Fruit fly (Drosophila melanogaster) whole organism, wandering third instar larva: ENCODE data around the gene CG6006.

Experiments used
- Abd-B ChIP-seq: fragments of >200 bp; optimal IDR thresholded peaks from 2 replicates; lab custom pipeline; 2017; ENCODE audit warnings: missing biosample characterization, missing genetic modification characterization
- CG32264 ChIP-seq: fragments of 200-800 bp; sonication (Bioruptor generic); optimal IDR thresholded peaks from 2 replicates; lab custom pipeline; 2016; ENCODE audit warnings: missing biosample characterization, missing genetic modification characterization
- CG9705 ChIP-seq: fragments of 200-800 bp; sonication (Bioruptor generic); optimal IDR thresholded peaks from 2 replicates; lab custom pipeline; 2018; ENCODE audit warnings: missing biosample characterization, mild to moderate bottlenecking, missing genetic modification characterization
- CrebA ChIP-seq: fragments of 200-800 bp; sonication (Bioruptor generic); optimal IDR thresholded peaks from 2 replicates; lab custom pipeline; 2016; ENCODE audit warnings: missing biosample characterization, mild to moderate bottlenecking, missing genetic modification characterization, borderline replicate concordance
- Dfd ChIP-seq: fragments of >200 bp; optimal IDR thresholded peaks from 2 replicates; lab custom pipeline; 2017; ENCODE audit warnings: missing biosample characterization, missing genetic modification characterization
- Dif ChIP-seq: fragments of 200-275, 200-300 bp; sonication (Bioruptor generic); optimal IDR thresholded peaks from 2 replicates; lab custom pipeline; 2018; ENCODE audit warnings: missing biosample characterization, missing genetic modification characterization; ENCODE audit not compliant: partially characterized antibody
- GATAd ChIP-seq: sonication (Bioruptor generic); optimal IDR thresholded peaks from 2 replicates; lab custom pipeline; 2016; ENCODE audit warnings: missing biosample characterization, missing genetic modification characterization
- HLH106 ChIP-seq: fragments of 200-800 bp; optimal IDR thresholded peaks from 3 replicates; lab custom pipeline; 2019; ENCODE audit warnings: missing biosample characterization, mild to moderate bottlenecking, missing genetic modification characterization, moderate library complexity
- Hnf4 ChIP-seq: fragments of 200-800 bp; sonication (Bioruptor generic); optimal IDR thresholded peaks from 2 replicates; lab custom pipeline; 2016; ENCODE audit warnings: missing biosample characterization, mild to moderate bottlenecking, missing genetic modification characterization
- Hr78 ChIP-seq: fragments of >200 bp; optimal IDR thresholded peaks from 2 replicates; lab custom pipeline; 2017; ENCODE audit warnings: missing biosample characterization, missing genetic modification characterization
- Hr83 ChIP-seq: fragments of 200-300 bp; sonication (Bioruptor generic); optimal IDR thresholded peaks from 2 replicates; lab custom pipeline; 2016; ENCODE audit warnings: missing biosample characterization, mild to moderate bottlenecking, missing genetic modification characterization, moderate library complexity; ENCODE audit not compliant: poor library complexity, severe bottlenecking
- Jra ChIP-seq: sonication (Bioruptor generic); optimal IDR thresholded peaks from 2 replicates; lab custom pipeline; 2016; ENCODE audit warnings: missing biosample characterization, missing genetic modification characterization
- Mio ChIP-seq: sonication (Bioruptor generic); optimal IDR thresholded peaks from 2 replicates; lab custom pipeline; 2016; ENCODE audit warnings: missing biosample characterization, missing genetic modification characterization
- Myc ChIP-seq: fragments of >200 bp; optimal IDR thresholded peaks from 2 replicates; lab custom pipeline; 2017
- N ChIP-seq: fragments of >200 bp; optimal IDR thresholded peaks from 2 replicates; lab custom pipeline; 2018; ENCODE audit warnings: missing biosample characterization, missing external identifiers, missing genetic modification characterization
- OdsH ChIP-seq: fragments of 200-800 bp; sonication (Bioruptor generic); optimal IDR thresholded peaks from 2 replicates; lab custom pipeline; 2016; ENCODE audit warnings: missing biosample characterization, mild to moderate bottlenecking, missing genetic modification characterization
- Rel ChIP-seq, 2 experiments: fragments of 200-800 bp; sonication (Bioruptor generic) in 1 of 2; optimal IDR thresholded peaks; 2 replicates in 1 of 2; 3 replicates in 1 of 2; lab custom pipeline; 2016 to 2019; ENCODE audit warnings: mild to moderate bottlenecking in 2 of 2, missing biosample characterization in 2 of 2, missing genetic modification characterization in 2 of 2, moderate library complexity in 1 of 2
- Sp1 ChIP-seq: fragments of 200-800 bp; sonication (Bioruptor generic); optimal IDR thresholded peaks from 3 replicates; lab custom pipeline; 2019; ENCODE audit warnings: missing biosample characterization, mild to moderate bottlenecking, missing genetic modification characterization, moderate library complexity
- Vsx2 ChIP-seq: fragments of 200-300, 225-300 bp; sonication (Bioruptor generic); optimal IDR thresholded peaks from 2 replicates; lab custom pipeline; 2018; ENCODE audit warnings: missing biosample characterization, missing genetic modification characterization; ENCODE audit not compliant: partially characterized antibody
- br ChIP-seq: fragments of 200-800 bp; sonication (Bioruptor generic); optimal IDR thresholded peaks from 2 replicates; lab custom pipeline; 2016; ENCODE audit warnings: missing biosample characterization, missing genetic modification characterization
- brk ChIP-seq: fragments of 200-800 bp; sonication (Bioruptor generic); optimal IDR thresholded peaks from 2 replicates; lab custom pipeline; 2016; ENCODE audit warnings: missing biosample characterization, mild to moderate bottlenecking, missing genetic modification characterization
- dl ChIP-seq, 2 experiments: fragments of 175-275, 200-275 bp in 1 of 2; fragments of 200-275 bp in 1 of 2; sonication (Bioruptor generic); optimal IDR thresholded peaks; lab custom pipeline; 2018; ENCODE audit warnings: mild to moderate bottlenecking in 2 of 2, missing biosample characterization in 2 of 2, missing genetic modification characterization in 2 of 2, moderate library complexity in 2 of 2; ENCODE audit not compliant: partially characterized antibody in 2 of 2, insufficient read depth in 1 of 2
- dmrt93B ChIP-seq: fragments of 200-800 bp; sonication (Bioruptor generic); optimal IDR thresholded peaks from 2 replicates; lab custom pipeline; 2018; ENCODE audit warnings: missing biosample characterization, mild to moderate bottlenecking, missing genetic modification characterization
- dsf ChIP-seq: sonication (Bioruptor generic); optimal IDR thresholded peaks from 2 replicates; lab custom pipeline; 2016; ENCODE audit warnings: missing biosample characterization, missing genetic modification characterization, borderline replicate concordance
- ey ChIP-seq: fragments of 200-800 bp; sonication (Bioruptor generic); optimal IDR thresholded peaks from 2 replicates; lab custom pipeline; 2016; ENCODE audit warnings: missing biosample characterization, missing genetic modification characterization
- foxo ChIP-seq, 2 experiments: fragments of 200-800 bp; sonication (Bioruptor generic); optimal IDR thresholded peaks; 2 replicates in 1 of 2; 3 replicates in 1 of 2; lab custom pipeline; 2016 to 2017; ENCODE audit warnings: missing biosample characterization in 2 of 2, missing genetic modification characterization in 2 of 2
- fru ChIP-seq: fragments of 200-800 bp; sonication (Bioruptor generic); optimal IDR thresholded peaks from 3 replicates; lab custom pipeline; 2016; ENCODE audit warnings: missing biosample characterization, mild to moderate bottlenecking, missing genetic modification characterization
- h ChIP-seq: fragments of 200-800 bp; sonication (Bioruptor generic); optimal IDR thresholded peaks from 3 replicates; lab custom pipeline; 2016; ENCODE audit warnings: missing biosample characterization, mild to moderate bottlenecking, missing genetic modification characterization
- jim ChIP-seq: fragments of 175-275, 200-325 bp; sonication (Bioruptor generic); optimal IDR thresholded peaks from 2 replicates; lab custom pipeline; 2016; ENCODE audit warnings: missing biosample characterization, mild to moderate bottlenecking, missing genetic modification characterization
- lola ChIP-seq: fragments of >200 bp; optimal IDR thresholded peaks from 2 replicates; lab custom pipeline; 2017; ENCODE audit warnings: missing biosample characterization, missing genetic modification characterization
- pan ChIP-seq: fragments of >200 bp; optimal IDR thresholded peaks from 2 replicates; lab custom pipeline; 2017
- psq ChIP-seq: fragments of 200-800 bp; sonication (Bioruptor generic); optimal IDR thresholded peaks from 3 replicates; lab custom pipeline; 2017; ENCODE audit warnings: missing biosample characterization, mild to moderate bottlenecking, missing genetic modification characterization, moderate library complexity
- rgr ChIP-seq: fragments of 200-800 bp; sonication (Bioruptor generic); optimal IDR thresholded peaks from 3 replicates; lab custom pipeline; 2016; ENCODE audit warnings: missing biosample characterization, mild to moderate bottlenecking, missing genetic modification characterization
- sage ChIP-seq: fragments of 200-800 bp; sonication (Bioruptor generic); optimal IDR thresholded peaks from 2 replicates; lab custom pipeline; 2016; ENCODE audit warnings: missing biosample characterization, mild to moderate bottlenecking, missing genetic modification characterization
- sv ChIP-seq: fragments of 200-800 bp; sonication (Bioruptor generic); optimal IDR thresholded peaks from 3 replicates; lab custom pipeline; 2016; ENCODE audit warnings: missing biosample characterization, missing genetic modification characterization
- tai ChIP-seq: sonication (Bioruptor generic); optimal IDR thresholded peaks from 2 replicates; lab custom pipeline; 2016; ENCODE audit warnings: missing biosample characterization, missing genetic modification characterization
- usp ChIP-seq: fragments of >200 bp; optimal IDR thresholded peaks from 2 replicates; lab custom pipeline; 2017; ENCODE audit warnings: missing biosample characterization, missing genetic modification characterization
- woc ChIP-seq: sonication (Bioruptor generic); optimal IDR thresholded peaks from 2 replicates; lab custom pipeline; 2016; ENCODE audit warnings: missing biosample characterization, mild to moderate bottlenecking, missing genetic modification characterization

Gene CG6006

dm6 chr3R:16210808-16211578 is 56.2 kb downstream of the CG6006 start:
- TF ChIP-seq ey (GFP tag; lab: Kevin White, UChicago) (peak; percentile 2), brk (GFP tag; lab: Kevin White, UChicago) (no peak), Jra (GFP tag; lab: Kevin White, UChicago) (no peak), dsf (GFP tag; lab: Kevin White, UChicago) (no peak), jim (no peak), sv (GFP tag; lab: Kevin White, UChicago) (no peak), Vsx2 (no peak), OdsH (GFP tag; lab: Kevin White, UChicago) (no peak), woc (peak; percentile 8), HLH106 (tag; lab: Kevin White, UChicago) (no peak), usp (GFP tag; lab: Kevin White, UChicago) (no peak), GATAd (GFP tag; lab: Kevin White, UChicago) (no peak), pan (lab: Kevin White, UChicago) (no peak), Rel (GFP tag; optimal IDR thresholded peaks at IDR 0.05; lab: Kevin White, UChicago) (no peak), Rel (tag; optimal IDR thresholded peaks at IDR 0.05; lab: Kevin White, UChicago) (peak; percentile 37), Hr78 (GFP tag; lab: Kevin White, UChicago) (no peak), fru (GFP tag; lab: Kevin White, UChicago) (no peak), dl (GFP tag; optimal IDR thresholded peaks at IDR 0.05; lab: Kevin White, UChicago; ENCODE audit: insufficient read depth in 1 of 2, partially characterized antibody in 2 of 2) (peak in 1 of 2 experiments; percentile 5), N (GFP tag; lab: Kevin White, UChicago) (no peak), CG32264 (GFP tag; lab: Kevin White, UChicago) (no peak), Hr83 (GFP tag; lab: Kevin White, UChicago) (peak; percentile 4), psq (GFP tag; lab: Kevin White, UChicago) (no peak), CG9705 (no peak), Dif (no peak), Myc (lab: Kevin White, UChicago) (no peak), Dfd (no peak), tai (GFP tag; lab: Kevin White, UChicago) (peak; percentile 21), Mio (GFP tag; lab: Kevin White, UChicago) (no peak), h (GFP tag; lab: Kevin White, UChicago) (no peak), Hnf4 (GFP tag; lab: Kevin White, UChicago) (peak; percentile 9), Sp1 (no peak), CrebA (GFP tag; lab: Kevin White, UChicago) (no peak), Abd-B (GFP tag; lab: Kevin White, UChicago) (no peak), dmrt93B (no peak), rgr (GFP tag; lab: Kevin White, UChicago) (peak; percentile 17), lola (GFP tag; lab: Kevin White, UChicago) (no peak), foxo (GFP tag; optimal IDR thresholded peaks at IDR 0.05; lab: Kevin White, UChicago) (peak in 1 of 2 experiments; percentile 27), sage (GFP tag; lab: Kevin White, UChicago) (no peak), br (no peak)

dm6 chr3R:16211883-16212540 is 57.2 kb downstream of the CG6006 start:
- no peak for TF ChIP-seq psq (GFP tag; lab: Kevin White, UChicago)
- no peak for TF ChIP-seq N (GFP tag; lab: Kevin White, UChicago)
- peak; percentile 20 for TF ChIP-seq rgr (GFP tag; lab: Kevin White, UChicago)
- no peak for TF ChIP-seq pan (lab: Kevin White, UChicago)
- TF ChIP-seq brk (GFP tag; lab: Kevin White, UChicago): no peak
- TF ChIP-seq CG32264 (GFP tag; lab: Kevin White, UChicago): no peak
- TF ChIP-seq GATAd (GFP tag; lab: Kevin White, UChicago): no peak
- TF ChIP-seq sage (GFP tag; lab: Kevin White, UChicago): no peak
- peak; percentile 16 for TF ChIP-seq Sp1
- no peak for TF ChIP-seq usp (GFP tag; lab: Kevin White, UChicago)
- TF ChIP-seq lola (GFP tag; lab: Kevin White, UChicago): no peak
- TF ChIP-seq dl (GFP tag; optimal IDR thresholded peaks at IDR 0.05; lab: Kevin White, UChicago; ENCODE audit: insufficient read depth in 1 of 2, partially characterized antibody in 2 of 2): no peak
- TF ChIP-seq br: no peak
- no peak for TF ChIP-seq HLH106 (tag; lab: Kevin White, UChicago)
- TF ChIP-seq Dif: no peak
- peak; percentile 66 for TF ChIP-seq Rel (GFP tag; optimal IDR thresholded peaks at IDR 0.05; lab: Kevin White, UChicago)
- TF ChIP-seq Rel (tag; optimal IDR thresholded peaks at IDR 0.05; lab: Kevin White, UChicago): peak; percentile 51
- peak in 1 of 2 experiments; percentile 17 for TF ChIP-seq foxo (GFP tag; optimal IDR thresholded peaks at IDR 0.05; lab: Kevin White, UChicago)
- TF ChIP-seq jim: no peak
- TF ChIP-seq Hnf4 (GFP tag; lab: Kevin White, UChicago): no peak
- no peak for TF ChIP-seq Hr78 (GFP tag; lab: Kevin White, UChicago)
- TF ChIP-seq sv (GFP tag; lab: Kevin White, UChicago): no peak
- TF ChIP-seq Vsx2: peak; percentile 24
- TF ChIP-seq ey (GFP tag; lab: Kevin White, UChicago): peak; percentile 5
- TF ChIP-seq Mio (GFP tag; lab: Kevin White, UChicago): no peak
- TF ChIP-seq dsf (GFP tag; lab: Kevin White, UChicago): no peak
- no peak for TF ChIP-seq Myc (lab: Kevin White, UChicago)
- TF ChIP-seq dmrt93B: no peak
- TF ChIP-seq Jra (GFP tag; lab: Kevin White, UChicago): peak; percentile 46
- TF ChIP-seq woc: peak; percentile 29
- no peak for TF ChIP-seq tai (GFP tag; lab: Kevin White, UChicago)
- TF ChIP-seq h (GFP tag; lab: Kevin White, UChicago): peak; percentile 39
- no peak for TF ChIP-seq Dfd
- TF ChIP-seq OdsH (GFP tag; lab: Kevin White, UChicago): no peak
- TF ChIP-seq fru (GFP tag; lab: Kevin White, UChicago): peak; percentile 16
- TF ChIP-seq CG9705: no peak
- TF ChIP-seq Hr83 (GFP tag; lab: Kevin White, UChicago): peak; percentile 5
- no peak for TF ChIP-seq CrebA (GFP tag; lab: Kevin White, UChicago)
- TF ChIP-seq Abd-B (GFP tag; lab: Kevin White, UChicago): no peak
